Fruit fly (Drosophila melanogaster) whole organism, embryonic: ENCODE results near the gene Spn38F.
A peak's percentile ranks its signal among the peaks of the same experiment; 100 is the strongest.

Source experiments
- Ada2b ChIP-seq: fragments of 200-800 bp; sonication (Bioruptor generic); IDR thresholded peaks from 2 replicates; pipeline ENCODE4 v1.3.6; 2022; ENCODE audit warnings: missing biosample characterization, missing genetic modification characterization
- Atf3 ChIP-seq: fragments of 200-800 bp; sonication (Bioruptor generic); optimal IDR thresholded peaks from 3 replicates; lab custom pipeline; 2016; ENCODE audit warnings: missing biosample characterization, missing genetic modification characterization
- BEAF-32 ChIP-seq: fragments of 200-800 bp; sonication (Bioruptor generic); optimal IDR thresholded peaks from 3 replicates; lab custom pipeline; 2017; ENCODE audit warnings: missing biosample characterization, missing genetic modification characterization, mild to moderate bottlenecking, moderate library complexity, missing genetic modification reagents
- CG10209 ChIP-seq: fragments of 200-800 bp; sonication (Bioruptor generic); optimal IDR thresholded peaks from 3 replicates; lab custom pipeline; 2017; ENCODE audit warnings: missing biosample characterization, mild to moderate bottlenecking, missing genetic modification characterization, missing genetic modification reagents
- CG1024 ChIP-seq: fragments of 200-800 bp; sonication (Bioruptor generic); IDR thresholded peaks from 2 replicates; pipeline ENCODE4 v1.3.6; 2022; ENCODE audit warnings: missing biosample characterization, missing genetic modification characterization
- CG12071 ChIP-seq: fragments of 200-800 bp; sonication (Bioruptor generic); optimal IDR thresholded peaks from 3 replicates; lab custom pipeline; 2018; ENCODE audit warnings: missing biosample characterization, mild to moderate bottlenecking, missing genetic modification characterization
- CG12219 ChIP-seq: fragments of 200-800 bp; sonication (Bioruptor generic); optimal IDR thresholded peaks from 3 replicates; lab custom pipeline; 2018; ENCODE audit warnings: missing biosample characterization, mild to moderate bottlenecking, missing genetic modification characterization
- CG12391 ChIP-seq: fragments of 200-800 bp; sonication (Bioruptor generic); optimal IDR thresholded peaks from 3 replicates; lab custom pipeline; 2018; ENCODE audit warnings: missing biosample characterization, mild to moderate bottlenecking, missing genetic modification characterization, moderate library complexity
- CG14014 ChIP-seq: fragments of 200-800 bp; sonication (Bioruptor generic); IDR thresholded peaks from 2 replicates; pipeline ENCODE4 v1.3.6; 2022; ENCODE audit warnings: missing biosample characterization, missing genetic modification characterization
- CG14710 ChIP-seq: fragments of 200-800 bp; sonication (Bioruptor generic); optimal IDR thresholded peaks from 3 replicates; lab custom pipeline; 2019; ENCODE audit warnings: missing biosample characterization, mild to moderate bottlenecking, missing genetic modification characterization, moderate library complexity
- CG15073 ChIP-seq: fragments of 200-800 bp; sonication (Bioruptor generic); optimal IDR thresholded peaks from 2 replicates; lab custom pipeline; 2016; ENCODE audit warnings: missing biosample characterization, missing genetic modification characterization
- CG17385 ChIP-seq: fragments of 200-800 bp; sonication (Bioruptor generic); optimal IDR thresholded peaks from 3 replicates; lab custom pipeline; 2018; ENCODE audit warnings: missing biosample characterization, mild to moderate bottlenecking, missing genetic modification characterization
- CG2129 ChIP-seq: fragments of 200-800 bp; sonication (Bioruptor generic); IDR thresholded peaks from 2 replicates; pipeline ENCODE4 v1.3.6; 2022; ENCODE audit warnings: missing biosample characterization, missing genetic modification characterization; ENCODE audit not compliant: partially characterized antibody
- CG2889 ChIP-seq: fragments of 200-800 bp; sonication (Bioruptor generic); IDR thresholded peaks from 3 replicates; pipeline ENCODE4 v1.3.6; 2022; ENCODE audit warnings: missing biosample characterization, missing genetic modification characterization
- CG4282 ChIP-seq: fragments of 200-800 bp; sonication (Bioruptor generic); optimal IDR thresholded peaks from 2 replicates; lab custom pipeline; 2016; ENCODE audit warnings: missing biosample characterization, missing genetic modification characterization
- CG4617 ChIP-seq: fragments of 200-800 bp; sonication (Bioruptor generic); optimal IDR thresholded peaks from 3 replicates; lab custom pipeline; 2016; ENCODE audit warnings: missing biosample characterization, missing genetic modification characterization, borderline replicate concordance
- CG9727 ChIP-seq: fragments of 200-800 bp; sonication (Bioruptor generic); optimal IDR thresholded peaks from 3 replicates; lab custom pipeline; 2017; ENCODE audit warnings: missing biosample characterization, mild to moderate bottlenecking, missing genetic modification characterization
- CG9817 ChIP-seq: fragments of 200-800 bp; sonication (Bioruptor generic); optimal IDR thresholded peaks from 2 replicates; lab custom pipeline; 2018; ENCODE audit warnings: missing biosample characterization, mild to moderate bottlenecking, missing genetic modification characterization, moderate library complexity
- CrebB ChIP-seq: fragments of 200-800 bp; sonication (Bioruptor generic); optimal IDR thresholded peaks from 3 replicates; lab custom pipeline; 2018; ENCODE audit warnings: missing biosample characterization, mild to moderate bottlenecking, missing genetic modification characterization
- Dek ChIP-seq: fragments of 200-800 bp; sonication (Bioruptor generic); optimal IDR thresholded peaks from 3 replicates; lab custom pipeline; 2019; ENCODE audit warnings: missing biosample characterization, mild to moderate bottlenecking, missing genetic modification characterization, moderate library complexity
- Elba2 ChIP-seq: fragments of 200-800 bp; sonication (Bioruptor generic); optimal IDR thresholded peaks from 3 replicates; lab custom pipeline; 2016; ENCODE audit warnings: missing biosample characterization, missing genetic modification characterization
- Fer3 ChIP-seq: fragments of 200-800 bp; sonication (Bioruptor generic); optimal IDR thresholded peaks from 2 replicates; lab custom pipeline; 2018; ENCODE audit warnings: missing biosample characterization, mild to moderate bottlenecking, missing genetic modification characterization, moderate library complexity
- H15 ChIP-seq: fragments of 200-800 bp; sonication (Bioruptor generic); IDR thresholded peaks from 3 replicates; pipeline ENCODE4 v1.3.6; 2022; ENCODE audit warnings: missing biosample characterization, missing genetic modification characterization
- HHEX ChIP-seq: fragments of 200-800 bp; sonication (Bioruptor generic); optimal IDR thresholded peaks from 3 replicates; lab custom pipeline; 2017; ENCODE audit warnings: missing biosample characterization, mild to moderate bottlenecking, missing genetic modification characterization, missing genetic modification reagents
- HmgD ChIP-seq: fragments of 200-800 bp; sonication (Bioruptor generic); optimal IDR thresholded peaks from 3 replicates; lab custom pipeline; 2016; ENCODE audit warnings: missing biosample characterization, missing genetic modification characterization
- HmgZ ChIP-seq: fragments of 200-800 bp; sonication (Bioruptor generic); optimal IDR thresholded peaks from 2 replicates; lab custom pipeline; 2018; ENCODE audit warnings: missing biosample characterization, mild to moderate bottlenecking, missing genetic modification characterization
- Hr39 ChIP-seq: fragments of >200 bp; optimal IDR thresholded peaks from 2 replicates; lab custom pipeline; 2017
- Hr51 ChIP-seq, 2 experiments: fragments of 200-800 bp; sonication (Bioruptor generic); optimal IDR thresholded peaks; 2 replicates in 1 of 2; 3 replicates in 1 of 2; lab custom pipeline; 2016 to 2018; ENCODE audit warnings: missing biosample characterization in 2 of 2, missing genetic modification characterization in 2 of 2, mild to moderate bottlenecking in 1 of 2, moderate library complexity in 1 of 2
- Hsf ChIP-seq: fragments of 200-800 bp; sonication (Bioruptor generic); optimal IDR thresholded peaks from 3 replicates; lab custom pipeline; 2016; ENCODE audit warnings: missing biosample characterization, missing genetic modification characterization
- Meics ChIP-seq: fragments of 200-800 bp; sonication (Bioruptor generic); optimal IDR thresholded peaks from 2 replicates; lab custom pipeline; 2017; ENCODE audit warnings: missing biosample characterization, mild to moderate bottlenecking, missing genetic modification characterization
- Mrtf ChIP-seq: fragments of 200-800 bp; sonication (Bioruptor generic); IDR thresholded peaks from 3 replicates; pipeline ENCODE4 v1.3.6; 2022; ENCODE audit warnings: missing biosample characterization, missing genetic modification characterization
- Pdp1 ChIP-seq, 2 experiments: fragments of 200-800 bp; sonication (Bioruptor generic); optimal IDR thresholded peaks; 3 replicates each; lab custom pipeline; 2016; ENCODE audit warnings: missing biosample characterization in 2 of 2, missing genetic modification characterization in 2 of 2, mild to moderate bottlenecking in 1 of 2, moderate library complexity in 1 of 2
- Sox100B ChIP-seq: fragments of 200-800 bp; sonication (Bioruptor generic); optimal IDR thresholded peaks from 3 replicates; lab custom pipeline; 2018; ENCODE audit warnings: missing biosample characterization, mild to moderate bottlenecking, missing genetic modification characterization
- Vsx1 ChIP-seq: fragments of 200-800 bp; sonication (Bioruptor generic); optimal IDR thresholded peaks from 2 replicates; lab custom pipeline; 2017; ENCODE audit warnings: missing biosample characterization, mild to moderate bottlenecking, missing genetic modification characterization, missing genetic modification reagents
- ase ChIP-seq: fragments of 200-800 bp; sonication (Bioruptor generic); IDR thresholded peaks from 3 replicates; pipeline ENCODE4 v1.3.6; 2022; ENCODE audit warnings: missing biosample characterization, missing genetic modification characterization
- bsh ChIP-seq, 2 experiments: fragments of 200-800 bp; sonication (Bioruptor generic); optimal IDR thresholded peaks; 2 replicates each; lab custom pipeline; 2017 to 2018; ENCODE audit warnings: mild to moderate bottlenecking in 2 of 2, missing biosample characterization in 2 of 2, missing genetic modification characterization in 2 of 2, moderate library complexity in 1 of 2
- corto ChIP-seq: fragments of 200-800 bp; sonication (Bioruptor generic); optimal IDR thresholded peaks from 2 replicates; lab custom pipeline; 2016; ENCODE audit warnings: missing biosample characterization, mild to moderate bottlenecking, missing genetic modification characterization, moderate library complexity
- esg ChIP-seq: fragments of 200-800 bp; sonication (Bioruptor generic); conservative IDR thresholded peaks from 2 replicates; pipeline ENCODE4 v1.3.6; 2022; ENCODE audit warnings: missing biosample characterization, missing genetic modification characterization
- knrl ChIP-seq: fragments of 200-800 bp; sonication (Bioruptor generic); IDR thresholded peaks from 3 replicates; pipeline ENCODE4 v1.3.6; 2022; ENCODE audit warnings: missing biosample characterization, missing genetic modification characterization; ENCODE audit not compliant: partially characterized antibody
- nmo ChIP-seq: fragments of 200-800 bp; sonication (Bioruptor generic); optimal IDR thresholded peaks from 2 replicates; lab custom pipeline; 2018; ENCODE audit warnings: missing biosample characterization, mild to moderate bottlenecking, missing genetic modification characterization, moderate library complexity
- pzg ChIP-seq: fragments of 200-800 bp; sonication (Bioruptor generic); optimal IDR thresholded peaks from 3 replicates; lab custom pipeline; 2018; ENCODE audit warnings: missing biosample characterization, mild to moderate bottlenecking, missing genetic modification characterization, moderate library complexity
- run ChIP-seq: fragments of 200-800 bp; sonication (Bioruptor generic); optimal IDR thresholded peaks from 3 replicates; lab custom pipeline; 2018; ENCODE audit warnings: missing biosample characterization, mild to moderate bottlenecking, missing genetic modification characterization
- sim ChIP-seq: fragments of 200-800 bp; sonication (Bioruptor generic); IDR thresholded peaks from 2 replicates; pipeline ENCODE4 v1.3.6; 2022; ENCODE audit warnings: missing biosample characterization, missing genetic modification characterization
- slp2 ChIP-seq: fragments of 200-800 bp; sonication (Bioruptor generic); optimal IDR thresholded peaks from 2 replicates; lab custom pipeline; 2016; ENCODE audit warnings: missing biosample characterization, missing genetic modification characterization
- sna ChIP-seq: fragments of 200-800 bp; sonication (Bioruptor generic); IDR thresholded peaks from 2 replicates; pipeline ENCODE4 v1.3.6; 2022; ENCODE audit warnings: missing biosample characterization, missing genetic modification characterization; ENCODE audit not compliant: partially characterized antibody
- tio ChIP-seq: fragments of 200-800 bp; sonication (Bioruptor generic); optimal IDR thresholded peaks from 2 replicates; lab custom pipeline; 2017; ENCODE audit warnings: missing biosample characterization, missing genetic modification characterization, inconsistent platforms
- wdn ChIP-seq: fragments of 200-800 bp; sonication (Bioruptor generic); IDR thresholded peaks from 2 replicates; pipeline ENCODE4 v1.3.6; 2022; ENCODE audit warnings: missing biosample characterization, missing genetic modification characterization
- wek ChIP-seq: fragments of 200-800 bp; sonication (Bioruptor generic); optimal IDR thresholded peaks from 3 replicates; lab custom pipeline; 2018; ENCODE audit warnings: missing biosample characterization, mild to moderate bottlenecking, missing genetic modification characterization, moderate library complexity
- zen ChIP-seq: fragments of 200-800 bp; sonication (Bioruptor generic); optimal IDR thresholded peaks from 3 replicates; lab custom pipeline; 2018; ENCODE audit warnings: missing biosample characterization, mild to moderate bottlenecking, missing genetic modification characterization, moderate library complexity

Gene Spn38F

DNA sequence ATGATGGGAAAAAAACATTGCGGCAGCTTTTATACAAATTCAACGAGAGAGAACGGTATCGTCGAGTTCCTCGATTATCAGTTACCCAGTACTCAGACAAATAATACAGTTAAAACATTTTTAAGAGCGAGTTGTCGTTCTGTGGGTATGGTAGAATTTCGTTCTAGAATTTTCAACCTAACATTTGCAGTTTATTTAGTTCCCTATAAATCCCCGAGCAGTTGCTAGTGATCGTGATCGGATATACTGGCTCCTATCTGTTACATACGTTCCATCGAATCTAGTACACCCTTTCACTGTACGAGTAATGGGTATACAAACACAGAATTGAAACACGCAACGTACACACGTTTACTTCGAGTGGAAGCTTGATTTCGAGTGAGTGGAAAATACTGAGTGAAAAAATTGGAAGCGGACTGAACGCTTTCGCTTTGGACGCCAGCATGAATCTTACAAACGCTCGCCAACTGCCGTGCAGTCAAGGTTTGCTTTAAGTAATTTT is 27.0 kb upstream of the Spn38F start, which contains the start of gene CG9338 (continued):
- TF ChIP-seq CG9817 (tag; lab: Kevin White, UChicago) (peak; percentile 69), CG2129 (GFP tag; lab: Robert Waterston, UW) (no peak), zen (tag; lab: Kevin White, UChicago) (peak; percentile 84), HmgZ (tag; lab: Kevin White, UChicago) (peak; percentile 85), pzg (GFP tag; lab: Kevin White, UChicago) (peak; percentile 17), BEAF-32 (GFP tag; lab: Kevin White, UChicago) (no peak), CG1024 (GFP tag; lab: Robert Waterston, UW) (no peak), wek (peak; percentile 39), CrebB (tag; lab: Kevin White, UChicago) (peak; percentile 76), CG12219 (GFP tag; lab: Kevin White, UChicago) (peak; percentile 70), Atf3 (peak; percentile 72), slp2 (GFP tag; lab: Kevin White, UChicago) (peak; percentile 74), knrl (GFP tag; lab: Robert Waterston, UW) (no peak), Hr39 (lab: Kevin White, UChicago) (no peak), wdn (GFP tag; lab: Robert Waterston, UW) (peak; percentile 57), Pdp1 (GFP tag; optimal IDR thresholded peaks at IDR 0.05; lab: Kevin White, UChicago) (peak; percentile 75 to 84), CG12391 (tag; lab: Kevin White, UChicago) (no peak), Hsf (GFP tag; lab: Kevin White, UChicago) (peak; percentile 71), HmgD (GFP tag; lab: Kevin White, UChicago) (peak; percentile 64), H15 (GFP tag; lab: Robert Waterston, UW) (peak; percentile 93), ase (peak; percentile 88), HHEX (peak; percentile 95), CG10209 (GFP tag; lab: Kevin White, UChicago) (peak; percentile 77), tio (GFP tag; lab: Kevin White, UChicago) (peak; percentile 54), CG9727 (GFP tag; lab: Kevin White, UChicago) (peak; percentile 74), Dek (tag; lab: Kevin White, UChicago) (peak; percentile 82), Ada2b (peak; percentile 72), corto (GFP tag; lab: Kevin White, UChicago) (peak; percentile 76), Sox100B (GFP tag; lab: Kevin White, UChicago) (peak; percentile 92), Vsx1 (GFP tag; lab: Kevin White, UChicago) (peak; percentile 63), CG17385 (GFP tag; lab: Kevin White, UChicago) (peak; percentile 73), nmo (GFP tag; lab: Kevin White, UChicago) (peak; percentile 84), Elba2 (GFP tag; lab: Kevin White, UChicago) (no peak), CG14710 (peak; percentile 91), CG12071 (GFP tag; lab: Kevin White, UChicago) (peak; percentile 91), sna (GFP tag; lab: Robert Waterston, UW) (no peak), Fer3 (peak; percentile 91), CG15073 (GFP tag; lab: Kevin White, UChicago) (no peak), Hr51 (GFP tag; optimal IDR thresholded peaks at IDR 0.05; lab: Kevin White, UChicago) (peak; percentile 56 to 85), esg (peak; percentile 76), CG2889 (GFP tag; lab: Robert Waterston, UW) (peak; percentile 43; the same call in 1 of the 3 replicates), Meics (GFP tag; lab: Kevin White, UChicago) (peak; percentile 95), sim (GFP tag; lab: Robert Waterston, UW) (no peak; the same call in 1 of the 2 replicates), CG4282 (GFP tag; lab: Kevin White, UChicago) (no peak), run (peak; percentile 63), Mrtf (GFP tag; lab: Robert Waterston, UW) (peak; percentile 62; the same call in 2 of the 3 replicates), CG14014 (GFP tag; lab: Robert Waterston, UW) (peak; percentile 73), CG4617 (GFP tag; lab: Kevin White, UChicago) (peak; percentile 16), bsh (GFP tag; optimal IDR thresholded peaks at IDR 0.05; lab: Kevin White, UChicago) (peak; percentile 12 to 79)
